Worm (Caenorhabditis elegans) whole organism, midembryonic: ENCODE data around the gene ZC239.16.

Source experiments
- cog-1 ChIP-seq: sonication (generic microtip); optimal IDR thresholded peaks from 2 replicates; lab custom pipeline; 2016; ENCODE audit warnings: missing genetic modification characterization, missing compliant biosample characterization
- flt-1 ChIP-seq: fragments of 200-800 bp; sonication (Bioruptor generic); IDR thresholded peaks from 2 replicates; pipeline ENCODE4 v1.3.6; 2022; ENCODE audit warnings: missing genetic modification characterization, missing compliant biosample characterization
- med-1 ChIP-seq: sonication (generic microtip); optimal IDR thresholded peaks from 2 replicates; lab custom pipeline; 2017; ENCODE audit warnings: missing genetic modification characterization, mild to moderate bottlenecking, missing compliant biosample characterization, antibody characterized with exemption, missing genetic modification reagents; ENCODE audit not compliant: insufficient read depth
- ztf-23 ChIP-seq: fragments of 200-800 bp; sonication (Bioruptor generic); IDR thresholded peaks from 2 replicates; pipeline ENCODE4 v1.3.6; 2022; ENCODE audit warnings: missing genetic modification reagents, missing genetic modification characterization, missing compliant biosample characterization

DNA sequence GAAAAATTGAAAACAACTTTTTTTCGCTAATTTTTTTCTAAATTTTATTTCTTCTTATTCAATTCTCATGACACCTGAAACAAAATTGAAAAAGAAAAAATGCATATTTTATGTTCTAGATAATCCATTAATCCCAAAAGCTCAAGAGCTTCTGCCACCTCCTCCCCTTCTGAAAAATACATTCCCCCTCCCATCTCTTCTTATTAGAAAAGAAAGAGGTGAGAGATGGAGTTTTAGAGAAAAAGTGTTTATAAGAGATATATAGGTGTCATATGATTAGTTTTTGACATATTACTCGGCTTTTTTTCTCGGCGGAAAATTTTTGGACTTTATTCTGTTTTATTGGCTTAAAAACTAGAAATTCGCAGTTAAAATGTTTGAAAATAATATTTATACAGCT lies 45.5 kb upstream of the ZC239.16 start:
- TF ChIP-seq flt-1 (GFP tag; lab: Robert Waterston, UW) (no peak), ztf-23 (GFP tag; lab: Robert Waterston, UW) (no peak), med-1 (GFP tag; lab: Kevin White, UChicago) (no peak), cog-1 (tag; lab: Kevin White, UChicago) (no peak)
